Worm (Caenorhabditis elegans): ENCODE results near the gene K03B4.1.

K03B4.1 gene

DNA sequence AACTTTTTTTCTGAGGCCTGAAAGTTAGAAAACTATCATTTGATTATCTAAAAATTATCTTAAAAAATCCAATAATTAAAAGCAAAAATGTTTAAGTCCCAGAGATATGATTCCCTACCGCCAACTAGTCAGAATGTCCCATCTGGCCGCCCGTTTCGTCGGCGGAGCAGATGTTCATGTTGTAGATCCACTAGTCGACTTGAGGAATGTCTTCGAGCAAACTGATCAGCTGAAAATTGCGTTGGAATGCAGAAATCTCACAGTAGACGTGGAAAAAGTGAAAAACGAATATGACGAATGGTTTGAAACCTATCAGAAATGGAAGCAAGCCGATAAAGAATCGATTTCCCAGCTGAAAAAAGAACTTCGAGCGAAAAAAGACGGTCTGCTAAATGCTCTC lies at the start of gene K03B4.1:
Gene K03B4.1 (plus strand): TSS at position 97 of the 400 bp plus-strand sequence.
- no peak for TF ChIP-seq unc-62 (GFP tag; optimal IDR thresholded peaks at IDR 0.05)

DNA sequence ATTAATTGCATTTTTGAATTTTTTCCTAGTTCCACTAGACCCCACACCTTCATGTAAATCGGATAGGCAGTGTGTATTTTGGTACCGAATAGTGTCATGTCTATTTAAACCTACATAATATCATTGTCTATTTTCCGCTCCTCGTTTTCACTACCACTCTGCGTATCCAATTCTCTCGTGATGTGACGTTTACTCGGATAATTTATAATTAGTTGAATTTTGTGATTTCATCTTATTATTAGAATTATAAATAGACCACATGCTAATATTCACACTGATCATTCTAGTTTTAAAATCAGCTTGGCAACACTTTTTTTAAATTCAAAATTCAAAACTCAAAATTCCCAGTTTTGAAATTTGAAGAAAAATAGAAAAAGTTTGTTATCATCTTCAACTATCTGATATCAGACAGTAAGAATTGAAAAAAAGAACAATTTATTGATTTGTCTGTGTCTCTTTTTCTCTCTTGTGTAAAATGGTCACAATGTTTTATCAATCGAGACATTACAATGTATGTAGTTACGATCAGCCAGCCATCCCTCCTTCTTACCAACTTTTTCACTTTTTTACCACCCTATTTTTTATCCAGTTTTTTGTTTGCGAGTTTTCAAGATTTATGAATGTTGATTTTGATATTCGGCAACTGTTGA lies 48.5 kb upstream of the K03B4.1 start:
- no peak for TF ChIP-seq unc-62 (GFP tag; optimal IDR thresholded peaks at IDR 0.05)

DNA sequence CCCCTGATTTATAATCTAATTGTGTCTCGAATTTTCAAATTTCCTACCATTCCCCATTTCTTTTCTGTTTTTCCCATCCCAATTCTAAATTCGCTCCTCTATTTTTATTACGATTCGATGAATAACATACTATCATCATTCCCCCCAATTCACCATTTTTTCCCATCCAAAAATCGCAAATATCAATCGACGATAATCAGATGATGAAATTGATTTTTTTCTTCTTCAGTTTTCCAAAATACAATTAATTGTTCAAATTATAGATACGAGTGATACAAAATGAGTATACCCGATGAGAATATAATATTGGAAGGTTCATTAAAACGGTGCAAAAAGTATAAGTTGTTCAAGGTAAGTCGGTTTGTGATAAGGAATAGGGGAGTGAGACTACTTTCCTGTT lies 46.4 kb upstream of the K03B4.1 start, which contains the start of gene soc-1:
Gene soc-1 (plus strand): TSS at position 262 of the 400 bp plus-strand sequence.
- TF ChIP-seq unc-62 (GFP tag; optimal IDR thresholded peaks at IDR 0.05) = no peak

DNA sequence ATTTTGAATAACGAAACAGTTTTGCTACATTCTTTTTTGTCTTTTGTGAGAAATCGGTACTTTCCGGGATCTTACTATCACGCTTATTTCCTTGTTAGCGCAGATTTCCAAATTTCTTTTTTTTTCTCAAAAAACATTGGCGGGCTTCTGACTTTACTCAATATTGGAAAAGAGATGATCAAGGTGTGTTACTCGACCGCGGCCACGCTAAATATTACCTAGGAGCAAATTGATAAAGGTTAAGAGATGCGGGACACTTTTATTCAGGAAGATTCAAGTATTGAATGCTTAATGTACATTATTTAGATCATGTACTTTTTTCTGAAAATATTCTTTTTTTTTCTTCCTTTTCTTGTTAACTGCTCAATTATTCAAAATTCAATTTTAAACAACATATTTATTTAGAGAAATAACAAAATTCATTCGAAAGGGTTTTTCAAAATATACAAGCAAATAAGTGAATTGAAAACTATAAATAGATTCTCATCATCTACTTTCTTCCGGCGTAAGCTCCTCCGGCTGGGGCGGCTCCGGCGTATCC lies 41.8 kb upstream of the K03B4.1 start:
- no peak for TF ChIP-seq unc-62 (GFP tag; optimal IDR thresholded peaks at IDR 0.05)

DNA sequence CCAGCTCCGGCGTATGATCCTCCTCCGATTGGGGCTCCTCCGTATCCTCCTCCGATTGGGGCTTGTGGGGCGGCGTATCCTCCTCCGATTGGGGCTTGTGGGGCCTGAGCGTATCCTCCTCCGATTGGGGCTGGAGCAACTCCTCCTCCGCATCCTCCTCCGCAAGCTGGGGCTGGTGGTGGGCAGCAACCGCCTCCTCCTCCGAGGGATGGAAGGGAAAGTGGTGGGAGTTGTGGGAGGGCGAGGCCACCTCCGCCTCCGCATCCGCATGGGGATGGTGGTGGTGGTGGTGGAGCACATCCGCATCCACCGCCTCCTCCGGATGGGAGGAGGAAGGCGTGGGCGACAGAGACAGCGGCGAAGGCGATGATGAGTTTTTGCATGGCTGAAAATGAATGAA lies 41.3 kb upstream of the K03B4.1 start, which contains the start of gene F41F3.3:
Gene F41F3.3 (minus strand): TSS at position 383 of the 400 bp plus-strand sequence.
- TF ChIP-seq unc-62 (GFP tag; optimal IDR thresholded peaks at IDR 0.05) = no peak

DNA sequence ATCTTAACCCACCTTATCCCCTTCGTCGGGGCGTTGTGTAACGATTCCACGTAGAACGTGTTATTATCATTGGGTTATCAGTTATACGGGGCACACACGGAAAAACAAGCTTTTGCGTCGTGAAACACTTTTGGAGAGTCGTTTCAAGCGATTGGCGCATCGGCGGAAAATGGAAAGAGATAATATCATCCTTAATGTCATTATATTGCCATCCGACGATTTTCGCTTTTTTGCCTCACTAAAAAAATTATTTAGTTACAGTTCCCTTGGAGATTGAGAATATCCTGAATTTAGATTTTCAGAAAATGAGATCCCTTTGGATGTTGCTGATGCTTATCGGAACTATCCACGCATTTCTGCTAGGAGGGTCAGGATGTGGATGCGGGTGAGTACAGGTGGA lies 40.6 kb upstream of the K03B4.1 start, which contains the start of gene F41F3.8:
Gene F41F3.8 (plus strand): TSS at position 301 of the 400 bp plus-strand sequence.
- TF ChIP-seq unc-62 (GFP tag; optimal IDR thresholded peaks at IDR 0.05) = no peak

DNA sequence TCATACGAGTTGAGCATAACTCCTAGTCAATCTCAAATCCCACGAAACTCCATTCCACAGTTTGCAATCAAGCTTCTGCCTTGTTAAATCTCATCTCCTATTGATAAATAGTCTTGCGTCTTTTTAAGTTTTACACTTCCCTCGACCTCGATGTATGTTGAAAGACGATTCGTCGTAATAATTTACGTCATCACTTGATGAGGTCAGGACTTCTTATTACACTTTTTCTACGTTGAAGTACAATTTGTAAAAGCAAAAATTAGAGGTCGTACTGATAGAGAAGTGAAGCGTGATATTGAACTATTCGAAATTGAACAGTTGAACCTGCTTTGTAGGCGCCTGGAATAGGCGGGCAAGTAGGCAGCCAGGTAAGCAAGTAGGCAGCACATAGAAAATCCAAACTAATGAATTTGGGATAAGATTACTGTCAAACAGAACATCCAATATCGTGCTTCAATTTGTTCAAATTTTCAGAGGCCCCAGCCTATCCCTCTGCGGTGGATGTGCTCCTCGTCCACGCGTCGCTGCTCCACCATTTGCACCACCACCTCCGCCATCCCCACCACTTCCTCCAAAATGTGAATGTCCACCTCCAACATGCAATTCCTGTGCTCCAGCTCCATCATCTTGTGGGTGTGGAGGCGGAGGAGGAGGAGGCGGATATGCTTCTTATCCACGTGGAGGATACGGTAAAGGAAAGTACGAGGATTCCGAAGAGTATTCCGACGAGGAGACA lies 39.3 kb upstream of the K03B4.1 start:
- no peak for TF ChIP-seq unc-62 (GFP tag; optimal IDR thresholded peaks at IDR 0.05)

DNA sequence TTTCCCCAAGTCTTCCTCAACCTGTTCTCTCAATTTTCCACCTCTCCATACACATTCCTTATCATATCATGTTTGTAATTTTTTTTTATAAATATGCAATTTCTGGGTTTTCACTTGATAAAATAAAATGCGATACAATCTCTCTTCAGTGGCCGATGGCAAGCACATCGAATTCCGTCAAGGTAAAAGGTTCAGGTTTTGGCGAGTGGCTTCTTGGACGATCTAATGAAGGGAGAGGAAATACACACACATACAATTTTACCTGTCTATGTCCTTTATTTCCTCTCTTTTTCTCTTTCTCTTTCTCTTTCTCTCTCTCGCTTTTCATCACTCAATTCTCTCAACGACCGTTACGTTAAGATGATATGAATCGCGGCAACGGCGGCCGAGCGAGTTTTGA lies 37.6 kb upstream of the K03B4.1 start:
- no peak for TF ChIP-seq unc-62 (GFP tag; optimal IDR thresholded peaks at IDR 0.05)

DNA sequence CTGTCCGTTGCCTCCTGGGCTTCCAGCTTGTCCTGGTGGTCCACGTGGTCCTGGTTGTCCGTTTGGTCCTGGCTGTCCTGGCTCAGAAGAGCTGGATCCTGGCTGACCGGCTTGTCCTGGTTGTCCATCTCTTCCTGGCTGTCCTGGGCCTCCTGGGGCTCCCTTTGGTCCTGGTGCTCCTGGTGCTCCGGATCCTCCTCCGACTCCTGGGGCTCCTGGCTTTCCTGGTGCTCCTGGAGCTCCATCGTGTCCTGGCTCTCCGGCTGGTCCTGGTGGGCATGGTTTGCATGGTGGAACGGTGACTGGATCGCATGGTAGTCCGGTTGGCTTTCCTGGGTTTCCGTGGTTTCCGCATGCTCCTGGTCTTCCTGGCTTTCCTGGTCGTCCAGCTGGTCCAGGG lies 36.0 kb upstream of the K03B4.1 start:
- TF ChIP-seq unc-62 (GFP tag; optimal IDR thresholded peaks at IDR 0.05) = no peak

DNA sequence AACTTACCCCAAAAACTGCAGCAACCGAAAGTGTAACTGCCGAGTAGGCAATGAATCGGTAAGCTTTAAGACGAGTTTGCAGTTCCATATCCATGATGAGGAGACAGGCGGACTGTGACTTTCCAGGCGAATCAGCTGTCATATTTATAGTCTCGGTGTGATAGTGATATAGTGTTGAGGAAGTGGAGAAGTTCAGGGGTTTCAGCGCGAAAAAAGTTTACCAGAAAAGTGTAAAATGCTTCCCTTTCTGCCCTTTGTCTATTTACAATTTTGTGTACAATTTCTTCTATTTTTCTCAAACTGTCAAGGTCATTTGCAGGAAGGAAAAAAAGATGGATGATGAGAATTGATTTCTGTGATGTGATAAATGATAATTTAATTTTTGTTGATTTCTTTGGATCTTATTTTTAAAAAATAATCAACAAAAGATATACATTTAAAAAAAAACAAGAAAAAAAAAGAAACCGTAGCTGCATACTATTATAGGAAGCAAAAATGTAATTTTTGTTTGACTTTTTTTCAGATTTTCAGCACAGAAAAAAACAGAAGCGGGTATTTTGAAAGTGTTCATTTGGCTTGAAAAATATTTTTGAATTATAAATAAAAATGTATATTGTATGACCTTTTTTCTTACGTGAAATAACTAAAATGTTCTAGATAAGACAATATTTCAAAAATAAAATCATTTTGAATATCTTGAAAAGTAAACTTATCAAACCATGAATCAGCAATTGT lies 35.1 kb upstream of the K03B4.1 start, which contains the start of the genes col-139 and F41F3.1:
Gene col-139 (minus strand): TSS at position 101 of the 735 bp plus-strand sequence.
Gene F41F3.1 (plus strand): TSS at position 685 of the 735 bp plus-strand sequence.
- TF ChIP-seq unc-62 (GFP tag; optimal IDR thresholded peaks at IDR 0.05) = no peak

DNA sequence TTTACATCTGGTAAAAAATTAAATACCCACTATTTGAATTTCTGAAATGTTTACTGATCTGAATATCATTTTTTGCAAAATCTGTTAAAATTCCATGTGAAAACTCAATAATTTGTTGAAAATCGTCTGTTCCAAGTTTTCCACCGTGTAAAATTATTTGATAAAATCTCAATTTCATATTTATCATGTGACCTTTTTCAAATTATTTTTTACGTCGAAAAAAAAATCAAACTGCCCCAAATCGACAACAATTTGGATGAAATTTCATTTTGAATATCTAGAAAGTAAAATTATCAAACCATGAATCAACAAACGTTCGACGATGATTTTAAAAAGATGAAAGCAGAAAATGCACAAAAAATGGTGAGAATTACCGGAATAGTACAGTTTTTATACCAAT lies 34.0 kb upstream of the K03B4.1 start, which contains the start of gene F41F3.9:
Gene F41F3.9 (plus strand): TSS at position 301 of the 400 bp plus-strand sequence.
- TF ChIP-seq unc-62 (GFP tag; optimal IDR thresholded peaks at IDR 0.05) = no peak

DNA sequence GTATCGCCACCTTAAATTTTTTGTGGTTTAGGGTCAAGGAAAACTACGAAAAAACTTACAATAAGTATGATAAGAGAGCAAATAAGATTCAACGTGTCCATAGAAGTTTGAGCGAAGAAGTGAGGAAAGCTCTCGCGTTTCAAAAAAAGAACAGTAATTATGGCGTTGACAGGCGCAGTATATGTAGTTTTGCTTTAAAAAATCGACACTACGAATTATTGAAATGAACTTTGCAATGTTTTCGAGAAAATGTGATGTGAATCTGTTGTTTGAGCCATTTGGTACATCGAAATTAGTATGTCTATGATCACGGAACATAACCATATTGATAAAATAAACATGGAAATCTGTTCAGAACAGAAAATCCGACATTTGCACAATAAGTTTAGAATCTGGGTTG lies 26.7 kb upstream of the K03B4.1 start, which contains the start of gene srx-74:
Gene srx-74 (minus strand): TSS at position 101 of the 400 bp plus-strand sequence.
- TF ChIP-seq unc-62 (GFP tag; optimal IDR thresholded peaks at IDR 0.05) = no peak

DNA sequence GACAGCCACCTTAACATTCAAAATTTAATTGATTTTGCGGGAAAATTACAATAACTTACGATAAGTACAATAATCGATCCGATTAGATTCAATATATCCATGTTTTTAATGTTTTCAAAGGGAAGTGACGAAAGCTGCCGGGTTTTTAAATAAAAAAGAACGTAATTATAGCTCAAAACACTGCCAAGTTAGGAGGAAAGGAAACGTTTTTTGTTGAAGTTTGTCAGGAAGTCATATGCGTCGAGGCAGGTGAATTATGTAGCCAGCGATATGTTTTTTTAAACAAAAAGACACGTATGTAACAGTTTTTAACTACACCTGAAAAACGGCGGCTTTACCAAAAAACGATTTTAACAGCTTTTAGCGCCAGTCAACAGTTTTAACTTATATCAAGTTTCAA lies 23.5 kb upstream of the K03B4.1 start, which contains the start of gene srx-73:
Gene srx-73 (minus strand): TSS at position 101 of the 400 bp plus-strand sequence.
- TF ChIP-seq unc-62 (GFP tag; optimal IDR thresholded peaks at IDR 0.05) = no peak

DNA sequence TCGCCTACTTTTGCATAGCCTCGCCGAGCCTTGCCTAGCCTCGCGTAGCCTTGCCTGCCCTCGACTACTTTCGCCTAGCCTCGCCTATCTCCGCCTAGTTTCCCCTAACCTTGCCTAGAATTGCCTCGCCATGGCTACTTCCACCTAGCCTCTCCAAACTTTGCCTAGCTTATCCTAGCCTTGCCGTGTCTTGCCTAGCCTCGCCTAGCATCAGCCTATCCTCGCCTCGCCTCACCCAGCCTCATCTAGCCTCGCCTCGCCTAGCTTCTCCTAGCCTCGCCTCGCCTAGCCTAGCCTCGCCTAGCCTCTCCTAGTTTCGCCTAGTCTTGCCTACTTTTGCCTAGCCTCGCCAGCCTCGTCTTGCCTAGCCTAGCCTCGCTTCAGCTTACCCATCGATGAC lies 22.1 kb upstream of the K03B4.1 start:
- TF ChIP-seq unc-62 (GFP tag; optimal IDR thresholded peaks at IDR 0.05) = no peak

DNA sequence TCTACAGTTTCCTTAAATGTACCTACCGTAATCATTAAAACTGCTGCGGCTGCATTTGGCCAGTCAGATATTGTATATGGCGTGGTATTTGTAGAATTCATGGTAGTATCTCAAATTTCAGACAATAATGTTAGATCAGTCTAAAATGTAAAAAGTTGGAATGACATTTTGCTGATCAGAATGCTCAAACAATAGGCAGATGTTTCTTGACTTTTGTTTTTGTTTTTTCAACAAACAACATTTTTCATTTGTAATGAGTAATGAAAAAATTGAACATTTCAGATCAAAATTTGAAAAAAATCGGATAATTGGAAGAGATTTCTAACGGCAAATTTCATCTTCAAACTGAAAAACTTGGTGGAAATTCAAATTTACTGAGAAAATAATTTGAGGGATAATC lies 20.5 kb upstream of the K03B4.1 start, which contains the start of gene srx-77:
Gene srx-77 (minus strand): TSS at position 101 of the 400 bp plus-strand sequence.
- TF ChIP-seq unc-62 (GFP tag; optimal IDR thresholded peaks at IDR 0.05) = no peak
